Worm (Caenorhabditis elegans) whole organism, mixed stage, embryonic: ENCODE data around the gene F48B9.8.

Experiments
- lin-13 ChIP-seq: fragments of 150-350 bp; optimal IDR thresholded peaks from 2 replicates; lab custom pipeline; 2014; ENCODE audit warnings: missing biosample characterization, missing genetic modification characterization
- unc-39 ChIP-seq: fragments of 150-350 bp; optimal IDR thresholded peaks from 2 replicates; lab custom pipeline; 2014; ENCODE audit warnings: missing biosample characterization, missing genetic modification characterization
- ztf-11 ChIP-seq: fragments of 150-350 bp; optimal IDR thresholded peaks from 2 replicates; lab custom pipeline; 2014; ENCODE audit warnings: missing biosample characterization, missing genetic modification characterization

ce11 chrX:2150006-2150405 lies 26.2 kb downstream of the F48B9.8 start, which contains the start of gene npax-2:
- TF ChIP-seq unc-39 (tag; lab: Kevin White, UChicago) (no peak), lin-13 (no peak), ztf-11 (tag; lab: Kevin White, UChicago) (no peak)
